Worm (Caenorhabditis elegans): Measurements from ENCODE around the gene math-38.
"Not testable (repeated sequence)": the region's sequence is repeated elsewhere in the genome, so short reads cannot be mapped to it uniquely, and the experiment has no call there.

Gene math-38

DNA sequence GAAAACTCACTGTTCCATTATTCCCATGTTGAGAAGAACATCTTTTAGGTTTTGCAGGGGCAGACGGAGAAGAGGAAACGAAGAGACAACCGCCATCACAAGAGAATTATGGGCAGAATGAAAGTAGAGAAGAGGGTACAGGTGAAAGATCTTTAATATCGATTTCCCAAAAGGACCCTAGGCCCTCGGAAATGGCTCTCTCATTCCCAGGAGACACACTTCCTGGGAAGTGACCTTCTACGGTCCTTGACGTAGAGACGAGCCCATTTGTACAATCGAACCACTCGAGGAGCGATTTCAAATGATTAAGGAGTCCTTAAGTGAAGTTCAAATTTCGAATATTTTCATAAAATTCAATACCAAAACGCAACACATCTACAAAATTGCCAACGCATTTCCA, 8.8 kb downstream of the math-38 start, which contains the start of gene fbxb-46:
TSS of gene fbxb-46 (minus strand) at position 101 of the 400 bp plus-strand sequence.
- TF ChIP-seq lim-6 (tag; optimal IDR thresholded peaks at IDR 0.05), result no peak
- no peak for TF ChIP-seq dve-1 (tag; optimal IDR thresholded peaks at IDR 0.05)
- no peak for TF ChIP-seq ref-2 (tag; optimal IDR thresholded peaks at IDR 0.05)
- TF ChIP-seq hlh-13 (GFP tag; optimal IDR thresholded peaks at IDR 0.05), result no peak
- TF ChIP-seq C08G9.2 (tag; optimal IDR thresholded peaks at IDR 0.05), result no peak

DNA sequence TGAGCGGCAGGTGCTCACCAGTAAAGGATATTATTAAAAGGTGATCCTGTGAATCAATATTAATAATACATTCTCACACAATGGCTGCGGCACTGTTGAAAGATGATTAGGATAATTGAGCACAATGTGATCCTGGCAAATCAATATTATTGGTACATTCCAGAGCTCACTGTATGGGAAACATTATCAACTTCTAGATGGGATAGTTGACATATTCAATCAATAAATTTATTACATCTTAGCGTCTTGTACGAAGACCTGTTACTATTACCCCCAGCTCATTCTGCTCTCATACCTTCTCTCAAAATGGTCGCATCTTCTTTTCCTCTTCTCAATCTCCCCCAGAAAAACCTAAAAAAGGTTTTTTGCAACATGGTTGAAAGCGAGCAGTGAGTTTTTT, 11.6 kb downstream of the math-38 start, which contains the start of gene fbxb-49:
TSS of gene fbxb-49 (plus strand) at position 301 of the 400 bp plus-strand sequence.
- no peak for TF ChIP-seq hlh-8 (tag; optimal IDR thresholded peaks at IDR 0.05)

DNA sequence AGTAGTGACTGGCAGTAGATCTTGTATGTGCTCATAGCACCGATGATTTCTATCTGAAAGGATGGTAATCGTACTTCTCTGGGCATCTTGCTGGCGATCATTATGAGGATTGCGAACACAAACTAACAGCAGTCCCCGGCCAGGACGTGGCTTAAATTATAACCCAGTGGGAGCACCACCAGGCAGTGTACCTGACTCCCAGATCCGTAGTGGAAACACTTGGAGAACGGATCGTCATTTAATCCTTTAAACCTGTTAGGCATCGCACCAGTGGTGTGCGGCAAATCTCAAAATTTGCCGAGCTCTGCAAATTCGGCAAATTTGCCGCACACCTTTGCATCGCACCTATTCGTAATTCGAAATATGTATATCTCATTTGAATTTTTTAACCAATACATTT, 12.1 kb downstream of the math-38 start, which contains the start of gene K05F6.8:
TSS of gene K05F6.8 (minus strand) at position 101 of the 400 bp plus-strand sequence.
- TF ChIP-seq pag-3 (tag; optimal IDR thresholded peaks at IDR 0.05; ENCODE audit: borderline replicate concordance), result no peak

DNA sequence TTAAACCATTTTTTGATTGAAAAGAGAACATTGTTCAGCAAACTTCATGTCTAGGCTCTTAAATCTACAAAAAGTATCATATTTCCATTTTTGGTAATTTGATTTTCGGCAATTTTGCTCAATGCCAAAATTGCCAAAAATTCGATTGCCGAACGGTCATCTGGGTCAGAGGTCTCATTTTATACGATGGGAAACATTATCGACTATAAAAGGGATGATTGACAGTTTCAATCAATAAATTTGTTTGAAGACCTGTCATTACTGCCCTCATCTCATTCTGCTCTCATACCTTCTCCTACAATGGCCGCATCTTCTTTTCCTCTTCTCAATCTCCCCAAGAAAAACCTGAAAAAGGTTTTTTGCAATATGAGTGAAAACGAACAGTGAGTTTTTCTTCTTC, 17.9 kb downstream of the math-38 start, which contains the start of gene K05F6.14:
TSS of gene K05F6.14 (plus strand) at position 301 of the 400 bp plus-strand sequence.
- TF ChIP-seq tbx-2 (tag; optimal IDR thresholded peaks at IDR 0.05) (no peak), ahr-1 (tag; optimal IDR thresholded peaks at IDR 0.05) (no peak), pat-9 (tag; optimal IDR thresholded peaks at IDR 0.05) (no peak), mec-3 (tag; optimal IDR thresholded peaks at IDR 0.05; ENCODE audit: borderline replicate concordance) (no peak), lin-11 (tag; optimal IDR thresholded peaks at IDR 0.05) (no peak), ceh-45 (GFP tag; IDR thresholded peaks at IDR 0.05) (no peak), ceh-14 (tag; optimal IDR thresholded peaks at IDR 0.05) (no peak), nhr-11 (tag; optimal IDR thresholded peaks at IDR 0.05) (no peak), ceh-22 (tag; optimal IDR thresholded peaks at IDR 0.05) (no peak), tbx-7 (tag; optimal IDR thresholded peaks at IDR 0.05) (no peak), ceh-48 (tag; optimal IDR thresholded peaks at IDR 0.05) (no peak), F13H6.1 (tag; optimal IDR thresholded peaks at IDR 0.05) (no peak), ceh-9 (tag; optimal IDR thresholded peaks at IDR 0.05) (no peak)

DNA sequence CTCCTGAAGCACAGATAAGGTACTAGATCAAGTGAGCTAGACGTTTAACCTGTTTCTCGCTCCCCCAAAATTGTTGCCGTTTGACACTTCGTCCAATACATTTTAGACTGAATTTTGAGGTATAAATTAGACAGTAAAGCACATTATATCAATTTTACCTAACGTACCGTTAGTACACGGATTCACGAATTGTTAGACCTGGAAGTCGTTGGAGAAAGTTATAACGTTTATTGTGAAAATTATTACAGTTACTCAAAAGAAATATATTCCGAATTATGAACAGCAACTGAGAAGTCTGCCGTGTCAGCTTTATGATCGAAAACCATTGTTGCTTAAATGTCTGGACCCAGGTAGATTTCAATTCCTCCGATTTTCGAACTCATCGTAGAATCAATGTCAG, 18.9 kb downstream of the math-38 start:
- no peak for TF ChIP-seq lin-11 (tag; optimal IDR thresholded peaks at IDR 0.05)

DNA sequence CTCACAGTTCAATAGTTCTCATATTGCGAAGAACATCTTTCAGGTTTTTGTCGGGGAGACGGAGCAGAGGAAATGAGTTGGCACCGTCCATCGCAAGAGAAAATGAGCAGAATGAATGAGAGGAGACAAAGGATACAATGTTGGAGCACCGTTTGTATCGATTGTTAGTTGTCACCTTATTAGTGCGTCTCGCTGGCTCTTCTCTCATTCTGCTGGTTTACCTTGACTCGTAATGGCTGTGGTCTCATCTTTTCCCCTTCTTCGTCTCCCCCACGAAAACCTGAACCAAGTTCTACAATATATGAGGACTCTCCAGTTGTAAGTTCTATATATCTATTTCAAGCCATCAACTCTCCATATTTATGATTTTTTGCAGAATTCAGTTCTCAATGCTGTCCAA, 23.6 kb downstream of the math-38 start, which contains the start of the genes fbxb-54 and fbxb-50:
TSS of gene fbxb-54 (minus strand) at position 101 of the 400 bp plus-strand sequence.
TSS of gene fbxb-50 (plus strand) at position 227 of the 400 bp plus-strand sequence.
- TF ChIP-seq pha-2, tbx-2, sdc-2 (tag; optimal IDR thresholded peaks at IDR 0.05): not testable (repeated sequence)

DNA sequence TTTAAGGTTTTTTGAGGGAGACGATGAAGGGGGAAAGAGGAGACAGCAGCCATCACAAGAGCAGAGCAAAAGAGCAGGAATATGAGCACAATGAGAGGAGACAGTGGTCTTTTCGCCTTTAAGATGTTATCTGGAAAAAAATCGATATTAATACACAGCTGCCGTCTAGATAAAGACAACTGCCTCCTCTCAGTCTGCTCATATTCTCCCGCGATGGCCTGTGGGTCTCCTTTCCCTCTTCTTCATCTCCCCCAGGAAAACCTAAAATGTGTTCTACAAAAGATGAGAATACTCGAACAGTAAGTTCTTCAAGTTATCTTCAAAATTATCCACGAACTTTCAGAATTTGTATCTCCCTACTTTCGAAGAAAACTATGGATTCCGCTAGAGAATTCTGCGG, 29.3 kb downstream of the math-38 start, which contains the start of the genes fbxb-52 and fbxb-51:
TSS of gene fbxb-52 (minus strand) at position 101 of the 400 bp plus-strand sequence.
TSS of gene fbxb-51 (plus strand) at position 212 of the 400 bp plus-strand sequence.
- TF ChIP-seq fax-1 (tag; optimal IDR thresholded peaks at IDR 0.05) (no peak), nhr-232 (tag; optimal IDR thresholded peaks at IDR 0.05) (no peak), ceh-14 (tag; optimal IDR thresholded peaks at IDR 0.05) (no peak), hlh-30 (tag; optimal IDR thresholded peaks at IDR 0.05; ENCODE audit: insufficient read depth) (no peak), ref-2 (tag; optimal IDR thresholded peaks at IDR 0.05) (no peak)

DNA sequence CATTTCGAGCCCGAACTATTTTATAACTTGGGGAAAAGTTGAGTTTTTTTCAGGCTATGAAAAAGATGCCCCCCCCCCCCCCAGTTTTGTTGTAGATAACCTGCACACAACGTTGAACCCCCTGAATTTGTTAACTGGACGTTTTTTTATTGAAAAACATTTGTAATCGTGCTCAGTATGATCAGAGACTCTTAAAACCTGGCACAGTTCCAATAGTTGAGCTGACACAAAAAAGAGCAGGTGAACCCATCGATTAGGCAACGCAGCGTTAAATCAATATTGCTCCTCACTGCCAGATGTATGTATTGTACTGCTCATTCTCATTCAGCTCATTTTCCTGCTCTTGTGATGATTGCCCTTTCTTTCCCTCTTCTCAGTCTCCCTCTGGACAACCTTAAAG, 34.2 kb downstream of the math-38 start, which contains the start of gene K05F6.12:
TSS of gene K05F6.12 (plus strand) at position 301 of the 400 bp plus-strand sequence.
- TF ChIP-seq lim-6 (tag; optimal IDR thresholded peaks at IDR 0.05) (no peak), Y22D7AL.16 (tag; optimal IDR thresholded peaks at IDR 0.05) (no peak), unc-55 (GFP tag; optimal IDR thresholded peaks at IDR 0.05) (no peak), nhr-232 (tag; optimal IDR thresholded peaks at IDR 0.05) (no peak)
